Worm (Caenorhabditis elegans): ENCODE measurements around the gene ubc-7.
A peak's percentile ranks its signal among the peaks of the same experiment; 100 is the strongest.

The ubc-7 gene

DNA sequence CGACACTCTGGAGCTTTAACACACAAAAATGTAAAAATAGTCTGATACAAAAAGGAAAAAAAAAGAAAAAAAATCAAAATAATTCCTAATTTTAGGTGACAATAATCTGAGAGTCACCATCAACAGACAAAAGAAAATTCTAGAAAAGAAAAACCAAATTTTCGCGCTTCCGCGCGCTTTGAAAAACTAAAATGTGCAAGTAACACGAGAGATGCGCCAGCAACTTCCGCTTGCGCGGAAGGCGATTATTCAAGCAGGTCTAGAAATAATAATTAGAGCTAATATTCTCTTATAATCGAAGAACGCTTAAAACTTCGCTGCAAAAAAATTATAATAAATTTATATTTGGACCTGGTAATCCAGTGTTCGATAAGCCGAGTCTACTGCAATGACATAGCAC, 14.0 kb downstream of the ubc-7 start (continued):
- TF ChIP-seq mxl-1 (tag; optimal IDR thresholded peaks at IDR 0.05) (no peak), F22D6.2 (tag; optimal IDR thresholded peaks at IDR 0.05) (no peak), lsy-27 (tag; optimal IDR thresholded peaks at IDR 0.05; ENCODE audit: borderline replicate concordance, insufficient read depth) (peak; percentile 40), hmg-20 (GFP tag; IDR thresholded peaks at IDR 0.05) (peak; percentile 86), hlh-12 (tag; optimal IDR thresholded peaks at IDR 0.05) (no peak), ccch-3 (GFP tag; optimal IDR thresholded peaks at IDR 0.05) (no peak)

- TF ChIP-seq pbrm-1 (GFP tag; IDR thresholded peaks at IDR 0.05) (peak; percentile 57; the same call in 1 of the 2 replicates), hmg-1.2 (GFP tag; IDR thresholded peaks at IDR 0.05) (peak; percentile 27; the same call in 1 of the 2 replicates), F22D6.2 (tag; optimal IDR thresholded peaks at IDR 0.05) (no peak), efl-1 (GFP tag; optimal IDR thresholded peaks at IDR 0.05) (peak; percentile 2), attf-5 (GFP tag; optimal IDR thresholded peaks at IDR 0.05) (peak; percentile 26), lin-54 (GFP tag; optimal IDR thresholded peaks at IDR 0.05) (peak; percentile 4), nfya-2 (GFP tag; IDR thresholded peaks at IDR 0.05) (no peak), snpc-4 (GFP tag; optimal IDR thresholded peaks at IDR 0.05) (no peak), snpc-4 (tag; optimal IDR thresholded peaks at IDR 0.05) (peak in 1 of 4 experiments; percentile 5)
Measured at ce11 chrIII:9616426-9616825, 14.5 kb downstream of the ubc-7 start, which contains the start of gene hcp-3. Gene hcp-3, minus strand, starts transcription at chrIII:9616470.

- TF ChIP-seq egl-18 (GFP tag; IDR thresholded peaks at IDR 0.05) = no peak
- TF ChIP-seq mes-4 (tag; optimal IDR thresholded peaks at IDR 0.05) = no peak
- peak; percentile 97 for TF ChIP-seq F49E8.2 (tag; optimal IDR thresholded peaks at IDR 0.05; ENCODE audit: insufficient read depth)
- no peak for TF ChIP-seq hmg-20 (GFP tag; IDR thresholded peaks at IDR 0.05)
- no peak for TF ChIP-seq C06A6.2 (GFP tag; conservative IDR thresholded peaks at IDR 0.05)
- TF ChIP-seq K12H6.12 (tag; optimal IDR thresholded peaks at IDR 0.05) = no peak
- TF ChIP-seq ztf-25 (GFP tag; IDR thresholded peaks at IDR 0.05) = no peak
- peak; percentile 58; the same call in 1 of the 2 replicates for TF ChIP-seq F39B2.1 (GFP tag; IDR thresholded peaks at IDR 0.05)
- peak; percentile 80 for TF ChIP-seq attf-6 (GFP tag; IDR thresholded peaks at IDR 0.05)
- TF ChIP-seq efl-1 (GFP tag; optimal IDR thresholded peaks at IDR 0.05) = peak; percentile 43
- no peak for TF ChIP-seq sptf-2 (GFP tag; optimal IDR thresholded peaks at IDR 0.05)
- no peak for TF ChIP-seq lin-40 (tag; optimal IDR thresholded peaks at IDR 0.05)
- TF ChIP-seq F33H1.4 (GFP tag; IDR thresholded peaks at IDR 0.05) = peak; percentile 15; the same call in 1 of the 2 replicates
- TF ChIP-seq lag-1 (GFP tag; IDR thresholded peaks at IDR 0.05) = no peak
- TF ChIP-seq F37B4.10 (GFP tag; IDR thresholded peaks at IDR 0.05) = no peak
- peak; percentile 48 for TF ChIP-seq him-1 (tag; optimal IDR thresholded peaks at IDR 0.05)
- no peak for TF ChIP-seq ztf-3 (GFP tag; optimal IDR thresholded peaks at IDR 0.05)
- no peak for TF ChIP-seq bed-1 (GFP tag; IDR thresholded peaks at IDR 0.05)
- TF ChIP-seq nfya-2 (GFP tag; IDR thresholded peaks at IDR 0.05) = 0 out of 2 replicates have a peak, but pooled peaks have one; percentile 11
- no peak for TF ChIP-seq dpff-1 (tag; optimal IDR thresholded peaks at IDR 0.05)
- no peak for TF ChIP-seq Y67H2A.10 (GFP tag; conservative IDR thresholded peaks at IDR 0.05)
- TF ChIP-seq lsl-1 (GFP tag; optimal IDR thresholded peaks at IDR 0.05) = peak; percentile 62
- no peak for TF ChIP-seq ceh-79 (tag; optimal IDR thresholded peaks at IDR 0.05)
- no peak for TF ChIP-seq lin-35 (GFP tag; optimal IDR thresholded peaks at IDR 0.05)
- TF ChIP-seq ztf-6 (GFP tag; IDR thresholded peaks at IDR 0.05) = no peak
- TF ChIP-seq T26A5.8 (tag; optimal IDR thresholded peaks at IDR 0.05) = no peak
- TF ChIP-seq let-607 (tag; optimal IDR thresholded peaks at IDR 0.05) = no peak
- TF ChIP-seq unc-130 (GFP tag; optimal IDR thresholded peaks at IDR 0.05) = peak; percentile 36
- TF ChIP-seq repo-1 (tag; optimal IDR thresholded peaks at IDR 0.05) = no peak
- no peak for TF ChIP-seq ZK185.1 (tag; optimal IDR thresholded peaks at IDR 0.05; ENCODE audit: poor library complexity, severe bottlenecking)
- TF ChIP-seq ama-1 (optimal IDR thresholded peaks at IDR 0.05) = no peak
- TF ChIP-seq ama-1 (GFP tag; optimal IDR thresholded peaks at IDR 0.05) = peak in 1 of 2 experiments; percentile 21
- peak; percentile 68 for TF ChIP-seq ekl-4 (GFP tag; IDR thresholded peaks at IDR 0.05)
- no peak for TF ChIP-seq tbx-9 (tag; optimal IDR thresholded peaks at IDR 0.05; ENCODE audit: borderline replicate concordance)
- no peak for TF ChIP-seq sea-2 (GFP tag; IDR thresholded peaks at IDR 0.05)
Measured at ce11 chrIII:9615114-9615513, 15.9 kb downstream of the ubc-7 start.
